Worm (Caenorhabditis elegans) whole organism, mixed stage, embryonic: ENCODE data around the gene T05D4.2.

Source experiments
- elt-1 ChIP-seq: sonication (generic microtip); optimal IDR thresholded peaks from 2 replicates; lab custom pipeline; 2017; ENCODE audit warnings: missing genetic modification characterization, mild to moderate bottlenecking, missing compliant biosample characterization, antibody characterized with exemption, moderate library complexity, borderline replicate concordance; ENCODE audit not compliant: insufficient read depth
- lin-32 ChIP-seq: fragments of 200-800 bp; sonication (Bioruptor generic); optimal IDR thresholded peaks from 2 replicates; lab custom pipeline; 2018; ENCODE audit warnings: mild to moderate bottlenecking, missing genetic modification characterization, missing compliant biosample characterization
- lsy-2 ChIP-seq: fragments of 150-350 bp; optimal IDR thresholded peaks from 2 replicates; lab custom pipeline; 2014; ENCODE audit warnings: missing biosample characterization, missing genetic modification characterization
- mab-5 ChIP-seq: fragments of 150-350 bp; optimal IDR thresholded peaks from 2 replicates; lab custom pipeline; 2014; ENCODE audit warnings: missing biosample characterization, missing genetic modification characterization
- nhr-12 ChIP-seq: fragments of 150-350 bp; optimal IDR thresholded peaks from 2 replicates; lab custom pipeline; 2014; ENCODE audit warnings: missing biosample characterization, missing genetic modification characterization
- nhr-28 ChIP-seq: fragments of 150-350 bp; optimal IDR thresholded peaks from 2 replicates; lab custom pipeline; 2014; ENCODE audit warnings: missing biosample characterization, missing genetic modification characterization
- snpc-4 ChIP-seq: fragments of 150-350 bp; optimal IDR thresholded peaks from 2 replicates; lab custom pipeline; 2014; ENCODE audit warnings: missing biosample characterization, missing genetic modification characterization

- TF ChIP-seq mab-5 (tag; lab: Kevin White, UChicago), result no peak
- no peak for TF ChIP-seq nhr-12
- no peak for TF ChIP-seq lin-32 (GFP tag; lab: Kevin White, UChicago)
- TF ChIP-seq nhr-28 (tag; lab: Kevin White, UChicago), result no peak
- TF ChIP-seq elt-1 (tag; lab: Kevin White, UChicago), result no peak
- no peak for TF ChIP-seq lsy-2 (tag; lab: Kevin White, UChicago)
- TF ChIP-seq snpc-4 (tag; lab: Kevin White, UChicago), result no peak
Measured at ce11 chrIII:13555234-13555633, 7.6 kb downstream of the T05D4.2 start, which contains the start of gene scav-2.
